Worm (Caenorhabditis elegans) whole organism, L4 larva: ENCODE results near the gene fbxa-208.

Source experiments
- daf-8 ChIP-seq: fragments of 200-800 bp; sonication (Bioruptor generic); IDR thresholded peaks from 2 replicates; pipeline ENCODE4 v1.3.6; 2022; ENCODE audit warnings: missing genetic modification characterization, missing compliant biosample characterization
- fos-1 ChIP-seq: fragments of 150-350 bp; optimal IDR thresholded peaks from 2 replicates; lab custom pipeline; 2014; ENCODE audit warnings: missing biosample characterization, missing genetic modification characterization
- hlh-30 ChIP-seq: sonication (generic microtip); optimal IDR thresholded peaks from 2 replicates; lab custom pipeline; 2017; ENCODE audit warnings: antibody characterized with exemption, mild to moderate bottlenecking, missing genetic modification characterization, missing compliant biosample characterization; ENCODE audit not compliant: insufficient read depth
- lin-15B ChIP-seq: fragments of 150-350 bp; sonication (generic microtip); optimal IDR thresholded peaks from 3 replicates; lab custom pipeline; 2014; ENCODE audit warnings: missing biosample characterization, missing genetic modification characterization
- lin-39 ChIP-seq: fragments of 150-350 bp; optimal IDR thresholded peaks from 2 replicates; lab custom pipeline; 2014; ENCODE audit warnings: missing biosample characterization, missing genetic modification reagents, missing genetic modification characterization
- nhr-76 ChIP-seq: fragments of 150-350 bp; optimal IDR thresholded peaks from 2 replicates; lab custom pipeline; 2014; ENCODE audit warnings: missing biosample characterization, missing genetic modification characterization
- skn-1 ChIP-seq: fragments of 150-350 bp; optimal IDR thresholded peaks from 2 replicates; lab custom pipeline; 2014; ENCODE audit warnings: missing biosample characterization, missing genetic modification characterization
- spr-3 ChIP-seq: fragments of 200-800 bp; sonication (Bioruptor generic); optimal IDR thresholded peaks from 2 replicates; lab custom pipeline; 2018; ENCODE audit warnings: mild to moderate bottlenecking, missing genetic modification characterization, missing compliant biosample characterization
- unc-62 ChIP-seq, 3 experiments: fragments of 150-350 bp in 1 of 3; sonication (generic microtip); optimal IDR thresholded peaks in 2 of 3; peaks in 1 of 3; 1 replicate in 1 of 3; 2 replicates in 2 of 3; lab custom pipeline; 2014 to 2017; ENCODE audit warnings: missing biosample characterization in 3 of 3, missing genetic modification characterization in 3 of 3, missing genetic modification reagents in 3 of 3, missing genotype in 1 of 3
- zag-1 ChIP-seq: fragments of 150-350 bp; optimal IDR thresholded peaks from 2 replicates; lab custom pipeline; 2014; ENCODE audit warnings: missing biosample characterization, missing genetic modification characterization
- ztf-7 ChIP-seq: fragments of 150-350 bp; optimal IDR thresholded peaks from 2 replicates; lab custom pipeline; 2014; ENCODE audit warnings: missing biosample characterization, missing genetic modification characterization

ce11 chrIII:1238704-1239103, 17.9 kb upstream of the fbxa-208 start, which contains the start of gene fbxa-61:
- TF ChIP-seq ztf-7 (tag; lab: Kevin White, UChicago) (no peak), lin-39 (no peak), skn-1 (no peak), unc-62 (GFP tag; optimal IDR thresholded peaks at IDR 0.05 in 1 of 2; lab: Kevin White, UChicago) (no peak), unc-62 (tag; optimal IDR thresholded peaks at IDR 0.05; lab: Kevin White, UChicago) (no peak), daf-8 (no peak), lin-15B (tag; lab: Kevin White, UChicago) (no peak), hlh-30 (tag; lab: Kevin White, UChicago) (no peak), zag-1 (tag; lab: Kevin White, UChicago) (no peak), nhr-76 (tag; lab: Kevin White, UChicago) (no peak), fos-1 (tag; lab: Kevin White, UChicago) (no peak), spr-3 (GFP tag; lab: Kevin White, UChicago) (no peak)
